Worm (Caenorhabditis elegans) whole organism, midembryonic: ENCODE measurements around the gene col-103.

ENCODE experiments used
- cog-1 ChIP-seq: sonication (generic microtip); optimal IDR thresholded peaks from 2 replicates; lab custom pipeline; 2016; ENCODE audit warnings: missing genetic modification characterization, missing compliant biosample characterization
- flt-1 ChIP-seq: fragments of 200-800 bp; sonication (Bioruptor generic); IDR thresholded peaks from 2 replicates; pipeline ENCODE4 v1.3.6; 2022; ENCODE audit warnings: missing genetic modification characterization, missing compliant biosample characterization

DNA sequence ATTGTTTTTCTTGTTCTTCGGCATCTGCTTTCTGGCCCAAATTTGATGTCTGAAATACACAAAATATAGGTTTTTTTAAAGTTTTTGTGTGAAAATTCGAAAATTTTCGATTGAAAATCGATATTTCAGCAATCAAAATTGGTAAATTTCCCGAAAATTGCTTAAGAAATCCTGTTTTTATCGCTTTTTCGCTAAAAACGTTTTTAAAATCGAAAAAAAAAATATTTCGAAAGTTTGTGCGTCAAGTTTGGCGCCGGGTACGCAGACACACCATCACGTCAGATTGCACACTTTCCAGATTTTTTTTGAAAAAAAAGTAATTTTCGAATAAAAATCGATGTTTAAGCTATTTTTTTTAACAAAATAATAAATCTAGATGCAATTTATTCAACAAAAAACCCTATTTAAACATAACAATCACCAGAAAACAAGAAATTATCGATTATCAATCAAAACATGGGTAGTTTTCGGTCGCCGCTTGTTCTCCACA, 31.9 kb upstream of the col-103 start, which contains the start of gene skr-18:
- TF ChIP-seq flt-1 (no peak), cog-1 (tag; lab: Kevin White, UChicago) (no peak)
